Fruit fly (Drosophila melanogaster) whole organism, embryonic: ENCODE data around the gene CG18301.

Experiments
- ERR ChIP-seq: fragments of 200-800 bp; sonication (Bioruptor generic); optimal IDR thresholded peaks from 2 replicates; lab custom pipeline; 2016; ENCODE audit warnings: missing biosample characterization, missing genetic modification characterization
- Hmx ChIP-seq: fragments of 200-800 bp; sonication (Bioruptor generic); optimal IDR thresholded peaks from 2 replicates; lab custom pipeline; 2016; ENCODE audit warnings: missing biosample characterization, missing genetic modification characterization
- btn ChIP-seq: fragments of 200-800 bp; sonication (Bioruptor generic); optimal IDR thresholded peaks from 2 replicates; lab custom pipeline; 2016; ENCODE audit warnings: missing biosample characterization, missing genetic modification characterization
- tna ChIP-seq: fragments of 200-800 bp; sonication (Bioruptor generic); IDR thresholded peaks from 2 replicates; pipeline ENCODE4 v1.3.6; 2022; ENCODE audit warnings: missing biosample characterization, missing genetic modification characterization; ENCODE audit not compliant: partially characterized antibody

DNA sequence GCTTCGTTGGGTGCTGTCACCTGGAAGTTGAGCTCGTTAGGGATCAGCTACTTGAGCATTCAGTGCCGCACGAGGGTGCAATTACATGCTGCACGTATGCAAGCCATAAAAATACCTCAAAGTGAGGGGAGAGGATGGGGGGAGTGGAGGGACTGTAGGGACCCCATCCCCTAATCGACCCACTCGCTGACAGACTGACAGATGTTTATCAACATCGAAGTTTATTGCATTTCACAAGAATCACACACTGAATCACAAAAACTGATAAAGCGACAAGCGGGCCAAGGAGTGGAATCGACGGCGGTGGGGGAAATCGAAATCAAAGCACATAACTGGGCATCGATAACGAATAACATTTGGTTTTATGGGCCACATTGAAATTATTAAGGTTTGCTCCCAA lies 23.1 kb downstream of the CG18301 start:
- TF ChIP-seq Hmx = no peak
- TF ChIP-seq tna (GFP tag; lab: Robert Waterston, UW) = no peak
- TF ChIP-seq btn = no peak
- TF ChIP-seq ERR (GFP tag; lab: Kevin White, UChicago) = no peak
